Fruit fly (Drosophila melanogaster) whole organism, wandering third instar larva: Measurements from ENCODE around the gene CG14257.

ENCODE experiments used
- CrebA ChIP-seq: fragments of 200-800 bp; sonication (Bioruptor generic); optimal IDR thresholded peaks from 2 replicates; lab custom pipeline; 2016; ENCODE audit warnings: missing biosample characterization, mild to moderate bottlenecking, missing genetic modification characterization, borderline replicate concordance
- Dif ChIP-seq: fragments of 200-275, 200-300 bp; sonication (Bioruptor generic); optimal IDR thresholded peaks from 2 replicates; lab custom pipeline; 2018; ENCODE audit warnings: missing biosample characterization, missing genetic modification characterization; ENCODE audit not compliant: partially characterized antibody
- Hr83 ChIP-seq: fragments of 200-300 bp; sonication (Bioruptor generic); optimal IDR thresholded peaks from 2 replicates; lab custom pipeline; 2016; ENCODE audit warnings: missing biosample characterization, mild to moderate bottlenecking, missing genetic modification characterization, moderate library complexity; ENCODE audit not compliant: poor library complexity, severe bottlenecking
- Jra ChIP-seq: sonication (Bioruptor generic); optimal IDR thresholded peaks from 2 replicates; lab custom pipeline; 2016; ENCODE audit warnings: missing biosample characterization, missing genetic modification characterization
- br ChIP-seq: fragments of 200-800 bp; sonication (Bioruptor generic); optimal IDR thresholded peaks from 2 replicates; lab custom pipeline; 2016; ENCODE audit warnings: missing biosample characterization, missing genetic modification characterization

DNA sequence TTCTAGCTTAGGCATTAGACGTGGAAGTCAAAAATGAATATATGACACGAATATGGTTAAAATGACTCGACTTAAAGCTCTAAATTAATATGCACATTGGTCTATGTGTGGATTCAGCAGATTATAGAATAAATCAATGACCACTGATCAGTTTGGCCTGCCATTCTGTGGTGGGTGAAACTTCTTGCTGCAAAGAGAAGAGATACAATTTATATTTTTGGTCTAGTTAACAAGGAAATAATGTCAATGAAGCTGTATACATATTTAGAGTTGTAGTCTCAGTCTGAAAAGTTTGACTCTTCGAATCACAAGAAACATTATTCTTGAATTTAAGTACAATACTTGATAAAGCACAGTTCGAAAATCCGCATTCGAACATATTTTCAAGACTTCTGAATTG, 10.5 kb upstream of the CG14257 start, which contains the start of gene CG43935:
- TF ChIP-seq Dif (GFP tag; lab: Kevin White, UChicago) (no peak), Jra (GFP tag; lab: Kevin White, UChicago) (no peak), CrebA (GFP tag; lab: Kevin White, UChicago) (no peak), br (no peak), Hr83 (GFP tag; lab: Kevin White, UChicago) (no peak)
